Worm (Caenorhabditis elegans): ENCODE data around the gene T09F5.2.

Gene T09F5.2

DNA sequence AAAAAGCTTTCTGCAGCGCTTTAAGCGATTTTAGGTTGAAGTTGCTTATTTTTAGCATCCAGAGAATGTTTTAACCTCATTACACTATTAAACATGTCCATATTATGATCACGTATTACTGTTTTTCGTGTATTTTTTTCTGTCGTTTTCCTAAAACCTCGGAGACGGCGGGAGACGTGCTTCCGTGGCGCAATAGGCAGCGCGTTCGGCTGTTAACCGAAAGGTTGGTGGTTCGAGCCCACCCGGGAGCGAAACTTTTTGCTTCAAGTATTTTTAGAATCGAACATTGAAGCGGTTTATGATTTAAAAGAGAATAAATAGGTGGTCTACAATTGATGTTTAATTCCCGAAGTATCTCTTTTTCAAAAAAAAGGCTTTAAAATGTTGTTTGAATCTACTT is 5.7 kb downstream of the T09F5.2 start:
- TF ChIP-seq F13H6.1 (tag; optimal IDR thresholded peaks at IDR 0.05) (no peak), npax-4 (tag; optimal IDR thresholded peaks at IDR 0.05) (no peak), nfya-1 (tag; optimal IDR thresholded peaks at IDR 0.05) (no peak), ama-1 (optimal IDR thresholded peaks at IDR 0.05) (no peak), pha-2 (tag; optimal IDR thresholded peaks at IDR 0.05) (no peak), ceh-45 (GFP tag; IDR thresholded peaks at IDR 0.05) (no peak)

DNA sequence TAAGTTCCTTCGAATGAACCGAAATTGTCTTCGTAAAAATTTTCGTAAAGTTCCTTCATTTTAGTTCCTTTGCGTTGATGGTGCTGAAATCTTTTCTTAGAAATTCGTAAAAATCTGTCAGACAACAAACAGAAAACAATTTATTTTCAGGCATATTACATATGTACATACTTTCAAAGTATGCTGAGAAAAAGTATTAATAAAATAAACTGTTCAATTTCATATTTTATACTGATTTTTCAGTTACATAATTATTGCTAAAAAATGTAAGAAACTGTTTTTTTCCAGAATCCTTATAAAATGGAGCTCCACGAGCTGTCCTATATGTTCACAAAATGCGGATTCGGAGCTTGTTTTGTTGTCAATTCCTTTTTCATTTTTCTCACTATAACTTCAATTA is 7.9 kb downstream of the T09F5.2 start, which contains the start of gene str-45:
TSS of gene str-45 (plus strand) at position 301 of the 400 bp plus-strand sequence.
- TF ChIP-seq unc-55 (GFP tag; optimal IDR thresholded peaks at IDR 0.05) (no peak), hlh-30 (tag; optimal IDR thresholded peaks at IDR 0.05; ENCODE audit: insufficient read depth) (no peak), ceh-45 (GFP tag; IDR thresholded peaks at IDR 0.05) (no peak), ama-1 (optimal IDR thresholded peaks at IDR 0.05) (no peak), ceh-31 (tag; optimal IDR thresholded peaks at IDR 0.05) (no peak), pha-2 (tag; optimal IDR thresholded peaks at IDR 0.05) (no peak), K09A11.1 (tag; optimal IDR thresholded peaks at IDR 0.05; ENCODE audit: insufficient read depth) (no peak), K02D7.2 (tag; optimal IDR thresholded peaks at IDR 0.05) (no peak), rnt-1 (tag; optimal IDR thresholded peaks at IDR 0.05) (no peak), ahr-1 (tag; optimal IDR thresholded peaks at IDR 0.05) (no peak), ceh-2 (tag; optimal IDR thresholded peaks at IDR 0.05) (no peak)

DNA sequence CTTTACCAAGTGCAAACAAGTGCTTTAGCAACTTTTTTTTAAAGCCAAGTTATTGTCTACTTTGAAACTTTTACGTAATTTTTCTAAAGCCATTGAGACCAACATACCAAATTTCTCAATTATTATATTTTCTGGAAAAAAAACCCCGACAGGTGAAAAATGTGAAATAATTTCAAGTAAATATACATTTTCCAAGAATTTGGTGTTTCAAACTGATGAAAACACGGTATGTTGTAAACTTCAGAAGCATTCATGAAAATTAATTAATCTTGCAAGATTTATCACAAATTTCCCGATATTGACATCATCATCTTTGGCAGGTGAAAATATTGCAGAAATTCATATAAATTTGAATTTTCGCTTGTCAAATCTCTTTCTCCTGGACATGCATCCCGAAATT is 11.9 kb downstream of the T09F5.2 start, which contains the start of gene srz-11:
TSS of gene srz-11 (plus strand) at position 386 of the 400 bp plus-strand sequence.
- TF ChIP-seq tbx-2 (tag; optimal IDR thresholded peaks at IDR 0.05) (no peak), zip-5 (tag; optimal IDR thresholded peaks at IDR 0.05) (no peak), dmd-4 (tag; optimal IDR thresholded peaks at IDR 0.05; ENCODE audit: borderline replicate concordance) (no peak), ttx-3 (tag; optimal IDR thresholded peaks at IDR 0.05) (no peak), che-1 (tag; optimal IDR thresholded peaks at IDR 0.05) (no peak), ceh-48 (tag; optimal IDR thresholded peaks at IDR 0.05) (no peak), rnt-1 (tag; optimal IDR thresholded peaks at IDR 0.05) (no peak), nfya-1 (tag; optimal IDR thresholded peaks at IDR 0.05) (no peak), madf-2 (tag; optimal IDR thresholded peaks at IDR 0.05) (no peak), hlh-30 (tag; optimal IDR thresholded peaks at IDR 0.05; ENCODE audit: insufficient read depth) (no peak)

DNA sequence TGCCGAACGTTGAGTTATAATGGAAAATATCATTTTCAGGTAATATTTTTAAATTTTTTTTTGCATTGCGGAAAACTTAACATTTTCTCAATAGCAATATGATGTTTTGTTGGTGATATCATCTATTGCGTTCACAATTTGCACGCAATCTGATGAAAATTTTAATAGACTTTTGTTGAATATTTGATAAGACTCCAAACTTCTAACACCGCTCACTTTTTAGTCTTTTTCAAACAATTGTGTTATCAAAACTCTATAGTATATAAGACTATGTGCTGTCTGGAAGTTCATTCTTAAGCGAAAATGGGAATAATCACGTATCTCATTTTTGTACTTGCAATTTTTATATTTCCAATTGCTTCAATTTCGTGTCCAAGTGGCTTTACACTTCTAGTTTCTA is 24.7 kb downstream of the T09F5.2 start, which contains the start of gene clec-47:
TSS of gene clec-47 (plus strand) at position 301 of the 400 bp plus-strand sequence.
- TF ChIP-seq npax-4 (tag; optimal IDR thresholded peaks at IDR 0.05) (no peak), ceh-18 (tag; optimal IDR thresholded peaks at IDR 0.05) (no peak), ama-1 (optimal IDR thresholded peaks at IDR 0.05) (no peak), nfya-1 (tag; optimal IDR thresholded peaks at IDR 0.05) (no peak), ref-2 (tag; optimal IDR thresholded peaks at IDR 0.05) (no peak), fax-1 (tag; optimal IDR thresholded peaks at IDR 0.05) (no peak), ceh-9 (tag; optimal IDR thresholded peaks at IDR 0.05) (no peak), madf-2 (tag; optimal IDR thresholded peaks at IDR 0.05) (no peak), sox-2 (GFP tag; IDR thresholded peaks at IDR 0.05) (no peak), pat-9 (tag; optimal IDR thresholded peaks at IDR 0.05) (no peak), C08G9.2 (tag; optimal IDR thresholded peaks at IDR 0.05) (no peak), unc-42 (tag; optimal IDR thresholded peaks at IDR 0.05) (no peak), sdc-2 (tag; optimal IDR thresholded peaks at IDR 0.05) (no peak), K02D7.2 (tag; optimal IDR thresholded peaks at IDR 0.05) (no peak), ceh-48 (tag; optimal IDR thresholded peaks at IDR 0.05) (no peak), pros-1 (tag; optimal IDR thresholded peaks at IDR 0.05) (no peak), Y22D7AL.16 (tag; optimal IDR thresholded peaks at IDR 0.05) (no peak), dmd-4 (tag; optimal IDR thresholded peaks at IDR 0.05; ENCODE audit: borderline replicate concordance) (no peak)

DNA sequence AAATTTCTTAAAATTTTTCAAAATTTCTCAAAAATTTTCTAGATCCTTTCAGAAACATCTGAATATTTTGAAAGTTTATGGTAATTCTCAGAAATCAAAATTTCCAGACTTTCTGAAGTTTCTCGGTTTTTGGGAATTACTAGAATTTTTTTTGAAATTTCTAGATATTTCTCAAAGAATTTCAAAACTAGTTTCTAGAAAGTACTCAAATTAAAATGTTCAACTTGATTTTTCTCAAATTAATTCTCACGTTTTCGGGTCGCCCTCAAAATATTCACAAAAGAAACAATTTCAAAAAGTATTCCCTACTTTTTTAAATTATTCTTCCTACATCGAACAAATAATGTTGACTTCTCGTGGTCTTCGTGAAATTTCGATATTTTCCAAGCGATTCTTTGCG is 29.0 kb downstream of the T09F5.2 start, which contains the start of gene T09F5.10:
TSS of gene T09F5.10 (plus strand) at position 301 of the 400 bp plus-strand sequence.
- TF ChIP-seq unc-42 (tag; optimal IDR thresholded peaks at IDR 0.05), result no peak
- no peak for TF ChIP-seq madf-2 (tag; optimal IDR thresholded peaks at IDR 0.05)
- TF ChIP-seq mec-3 (tag; optimal IDR thresholded peaks at IDR 0.05; ENCODE audit: borderline replicate concordance), result no peak
- TF ChIP-seq ceh-9 (tag; optimal IDR thresholded peaks at IDR 0.05), result no peak
- no peak for TF ChIP-seq unc-3 (GFP tag; conservative IDR thresholded peaks at IDR 0.05)
- no peak for TF ChIP-seq unc-3 (tag; optimal IDR thresholded peaks at IDR 0.05)
- TF ChIP-seq elt-2 (tag; optimal IDR thresholded peaks at IDR 0.05), result no peak
- TF ChIP-seq ztf-16 (tag; optimal IDR thresholded peaks at IDR 0.05), result no peak
- no peak for TF ChIP-seq ceh-18 (tag; optimal IDR thresholded peaks at IDR 0.05)
- TF ChIP-seq nhr-232 (tag; optimal IDR thresholded peaks at IDR 0.05), result no peak
- no peak for TF ChIP-seq sdc-2 (tag; optimal IDR thresholded peaks at IDR 0.05)
- TF ChIP-seq odd-2 (tag; optimal IDR thresholded peaks at IDR 0.05), result no peak
- TF ChIP-seq unc-86 (tag; optimal IDR thresholded peaks at IDR 0.05), result no peak
- no peak for TF ChIP-seq syd-9 (tag; optimal IDR thresholded peaks at IDR 0.05)
- no peak for TF ChIP-seq gmeb-2 (tag; optimal IDR thresholded peaks at IDR 0.05)

All from whole organism, late embryonic.